Worm (Caenorhabditis elegans): ENCODE data around the gene arrd-26.

arrd-26 gene

ce11 chrIV:2057462-2057861 lies 8.5 kb upstream of the arrd-26 start:
- TF ChIP-seq mxl-2 (GFP tag; conservative IDR thresholded peaks at IDR 0.05) (no peak), ztf-11 (tag; optimal IDR thresholded peaks at IDR 0.05) (no peak), pha-4 (GFP tag; IDR thresholded peaks at IDR 0.05) (no peak), pha-4 (tag; optimal IDR thresholded peaks at IDR 0.05) (no peak), lin-1 (GFP tag; IDR thresholded peaks at IDR 0.05) (no peak), tra-1 (GFP tag; IDR thresholded peaks at IDR 0.05) (no peak), egl-43 (GFP tag; IDR thresholded peaks at IDR 0.05) (no peak), mdl-1 (tag; optimal IDR thresholded peaks at IDR 0.05) (no peak), ceh-82 (tag; optimal IDR thresholded peaks at IDR 0.05) (no peak), F37D6.2 (tag; optimal IDR thresholded peaks at IDR 0.05) (no peak), arid-1 (GFP tag; conservative IDR thresholded peaks at IDR 0.05) (no peak), nhr-111 (GFP tag; optimal IDR thresholded peaks at IDR 0.05) (peak; percentile 14), nhr-237 (tag; optimal IDR thresholded peaks at IDR 0.05) (no peak), unc-39 (tag; optimal IDR thresholded peaks at IDR 0.05) (no peak), set-16 (GFP tag; IDR thresholded peaks at IDR 0.05) (peak; percentile 50), ama-1 (optimal IDR thresholded peaks at IDR 0.05) (no peak), dmd-8 (GFP tag; IDR thresholded peaks at IDR 0.05) (no peak)

- peak in 1 of 2 experiments; percentile 15 for TF ChIP-seq unc-62 (GFP tag; optimal IDR thresholded peaks at IDR 0.05 in 1 of 2)
- TF ChIP-seq unc-62 (tag; optimal IDR thresholded peaks at IDR 0.05) = no peak
- no peak for TF ChIP-seq F44E2.7 (GFP tag; IDR thresholded peaks at IDR 0.05)
- no peak for TF ChIP-seq nhr-41 (GFP tag; IDR thresholded peaks at IDR 0.05)
Observed at ce11 chrIV:2059011-2059410, 7.0 kb upstream of the arrd-26 start, which contains the start of gene R05C11.2. Gene R05C11.2, minus strand, starts transcription at chrIV:2059111.

- TF ChIP-seq lsy-2 (tag; optimal IDR thresholded peaks at IDR 0.05) (peak in 1 of 2 experiments; percentile 13), zip-2 (tag; optimal IDR thresholded peaks at IDR 0.05) (no peak), ces-1 (GFP tag; optimal IDR thresholded peaks at IDR 0.05) (peak; percentile 66), ztf-11 (tag; optimal IDR thresholded peaks at IDR 0.05) (no peak), unc-62 (GFP tag; optimal IDR thresholded peaks at IDR 0.05 in 1 of 2) (peak in 1 of 2 experiments; percentile 2), unc-62 (tag; optimal IDR thresholded peaks at IDR 0.05) (no peak)
Observed at ce11 chrIV:2077159-2077835, 11.3 kb downstream of the arrd-26 start.

ce11 chrIV:2080340-2080739 lies 14.3 kb downstream of the arrd-26 start:
- TF ChIP-seq nhr-111 (GFP tag; optimal IDR thresholded peaks at IDR 0.05) (no peak), snpc-4 (tag; optimal IDR thresholded peaks at IDR 0.05) (no peak), nhr-77 (tag; optimal IDR thresholded peaks at IDR 0.05) (no peak), daf-16 (GFP tag; optimal IDR thresholded peaks at IDR 0.05) (no peak), daf-16 (tag; optimal IDR thresholded peaks at IDR 0.05) (peak; percentile 94)

- TF ChIP-seq madf-5 (GFP tag; IDR thresholded peaks at IDR 0.05) = no peak
- peak; percentile 82 for TF ChIP-seq nhr-28 (tag; optimal IDR thresholded peaks at IDR 0.05)
- peak; percentile 2 for TF ChIP-seq nhr-6 (tag; optimal IDR thresholded peaks at IDR 0.05)
- no peak for TF ChIP-seq unc-130 (GFP tag; optimal IDR thresholded peaks at IDR 0.05)
- TF ChIP-seq ZK337.2 (GFP tag; IDR thresholded peaks at IDR 0.05) = no peak
- no peak for TF ChIP-seq lin-15B (tag; optimal IDR thresholded peaks at IDR 0.05)
- TF ChIP-seq dmd-8 (GFP tag; IDR thresholded peaks at IDR 0.05) = no peak
- TF ChIP-seq lin-13 (GFP tag; optimal IDR thresholded peaks at IDR 0.05) = no peak
- peak; percentile 52 for TF ChIP-seq mep-1 (tag; optimal IDR thresholded peaks at IDR 0.05)
- no peak for TF ChIP-seq ctbp-1 (GFP tag; IDR thresholded peaks at IDR 0.05)
- no peak for TF ChIP-seq snpc-1.2 (GFP tag; IDR thresholded peaks at IDR 0.05)
- TF ChIP-seq mdl-1 (tag; optimal IDR thresholded peaks at IDR 0.05) = peak in 1 of 2 experiments; percentile 53
- peak; percentile 71 for TF ChIP-seq mxl-3 (GFP tag; optimal IDR thresholded peaks at IDR 0.05)
- TF ChIP-seq dve-1 (tag; optimal IDR thresholded peaks at IDR 0.05; ENCODE audit: insufficient read depth) = peak; percentile 42
- TF ChIP-seq mes-2 (tag; optimal IDR thresholded peaks at IDR 0.05; ENCODE audit: poor library complexity, severe bottlenecking) = peak; percentile 47
- TF ChIP-seq Y48G9A.11 (GFP tag; IDR thresholded peaks at IDR 0.05) = no peak
- TF ChIP-seq ceh-62 (tag; optimal IDR thresholded peaks at IDR 0.05) = no peak
- peak; percentile 17 for TF ChIP-seq nhr-25 (tag; optimal IDR thresholded peaks at IDR 0.05; ENCODE audit: borderline replicate concordance, insufficient read depth)
Observed at ce11 chrIV:2083146-2083545, 17.2 kb downstream of the arrd-26 start.
